Fruit fly (Drosophila melanogaster) whole organism: ENCODE results near the gene Cyp303a1.

Source experiments
- CG8478 ChIP-seq: fragments of >200 bp; optimal IDR thresholded peaks from 2 replicates; lab custom pipeline; 2018; ENCODE audit warnings: inconsistent platforms
- Dll ChIP-seq: fragments of >200 bp; optimal IDR thresholded peaks from 2 replicates; lab custom pipeline; 2017
- usp ChIP-seq: fragments of >200 bp; optimal IDR thresholded peaks from 2 replicates; lab custom pipeline; 2017; ENCODE audit warnings: missing biosample characterization, missing genetic modification characterization, mixed read lengths

DNA sequence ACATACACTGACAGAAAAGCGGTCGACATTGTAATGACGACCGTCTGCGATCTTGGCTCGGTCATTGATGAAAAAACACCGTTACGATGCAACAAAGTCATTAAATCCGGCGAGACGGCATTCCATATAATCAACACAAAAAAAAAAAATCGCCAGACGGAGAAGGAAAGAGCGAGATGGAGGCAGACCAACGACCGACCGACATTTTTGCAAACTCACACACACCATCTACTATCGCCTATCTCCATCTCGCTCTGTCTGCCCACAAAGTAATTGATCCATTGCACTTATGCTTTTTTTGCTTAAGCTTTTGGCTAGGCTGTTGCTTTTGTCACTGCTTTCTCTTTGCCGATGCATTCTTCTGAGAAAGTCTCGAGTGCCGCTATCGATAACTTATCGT is 19.9 kb upstream of the Cyp303a1 start:
- TF ChIP-seq CG8478 (lab: Kevin White, UChicago) (no peak), Dll (lab: Kevin White, UChicago) (no peak), usp (GFP tag; lab: Kevin White, UChicago) (no peak)
